Worm (Caenorhabditis elegans) whole organism, early embryonic: ENCODE results near the gene C44H4.4.

ENCODE experiments used
- B0310.2 ChIP-seq: sonication (generic microtip); optimal IDR thresholded peaks from 2 replicates; lab custom pipeline; 2016; ENCODE audit warnings: mild to moderate bottlenecking, missing genetic modification characterization, missing compliant biosample characterization
- F13C5.2 ChIP-seq: sonication (generic microtip); optimal IDR thresholded peaks from 2 replicates; lab custom pipeline; 2017; ENCODE audit warnings: mild to moderate bottlenecking, missing genetic modification characterization, inconsistent platforms, missing compliant biosample characterization
- aly-1 ChIP-seq: sonication (generic microtip); optimal IDR thresholded peaks from 2 replicates; lab custom pipeline; 2016; ENCODE audit warnings: missing genetic modification characterization, missing compliant biosample characterization
- ama-1 ChIP-seq: fragments of 150-350 bp; optimal IDR thresholded peaks from 2 replicates; lab custom pipeline; 2014
- ceh-13 ChIP-seq: fragments of 200-800 bp; sonication (Bioruptor generic); optimal IDR thresholded peaks from 2 replicates; lab custom pipeline; 2018; ENCODE audit warnings: mild to moderate bottlenecking, missing genetic modification characterization, missing compliant biosample characterization
- ceh-36 ChIP-seq: sonication (generic microtip); optimal IDR thresholded peaks from 2 replicates; lab custom pipeline; 2016; ENCODE audit warnings: missing genetic modification characterization, inconsistent platforms, missing compliant biosample characterization
- ets-7 ChIP-seq: sonication (generic microtip); optimal IDR thresholded peaks from 2 replicates; lab custom pipeline; 2016; ENCODE audit warnings: missing genotype, missing genetic modification characterization, missing compliant biosample characterization
- flt-1 ChIP-seq: fragments of 200-800 bp; sonication (Bioruptor generic); IDR thresholded peaks from 2 replicates; pipeline ENCODE4 v1.3.6; 2022; ENCODE audit warnings: missing genetic modification characterization, missing compliant biosample characterization
- hmbx-1 ChIP-seq: sonication (generic microtip); optimal IDR thresholded peaks from 2 replicates; lab custom pipeline; 2016; ENCODE audit warnings: mild to moderate bottlenecking, missing genetic modification characterization, missing compliant biosample characterization
- hmg-4 ChIP-seq: fragments of 200-800 bp; sonication (Bioruptor generic); optimal IDR thresholded peaks from 2 replicates; lab custom pipeline; 2018; ENCODE audit warnings: mild to moderate bottlenecking, missing genetic modification characterization, missing compliant biosample characterization
- hnd-1 ChIP-seq: sonication (generic microtip); optimal IDR thresholded peaks from 2 replicates; lab custom pipeline; 2016; ENCODE audit warnings: missing genetic modification characterization, missing compliant biosample characterization
- pes-1 ChIP-seq: fragments of 200-800 bp; sonication (Bioruptor generic); IDR thresholded peaks from 2 replicates; pipeline ENCODE4 v1.3.6; 2022; ENCODE audit warnings: missing genetic modification reagents, missing genetic modification characterization, missing compliant biosample characterization
- scrt-1 ChIP-seq: fragments of 200-800 bp; sonication (Bioruptor generic); IDR thresholded peaks from 2 replicates; pipeline ENCODE4 v1.3.6; 2022; ENCODE audit warnings: missing genetic modification characterization, missing compliant biosample characterization
- sea-1 ChIP-seq: fragments of 200-800 bp; sonication (Bioruptor generic); conservative IDR thresholded peaks from 2 replicates; pipeline ENCODE4 v1.3.6; 2022; ENCODE audit warnings: missing genetic modification characterization, missing compliant biosample characterization
- tbx-11 ChIP-seq: fragments of 200-800 bp; sonication (Bioruptor generic); IDR thresholded peaks from 2 replicates; pipeline ENCODE4 v1.3.6; 2022; ENCODE audit warnings: missing genetic modification characterization, missing compliant biosample characterization
- tbx-37 ChIP-seq: fragments of 200-800 bp; sonication (Bioruptor generic); conservative IDR thresholded peaks from 2 replicates; pipeline ENCODE4 v1.3.6; 2022; ENCODE audit warnings: missing genetic modification reagents, missing genetic modification characterization, missing compliant biosample characterization
- tra-4 ChIP-seq: sonication (generic microtip); optimal IDR thresholded peaks from 2 replicates; lab custom pipeline; 2017; ENCODE audit warnings: missing genetic modification characterization, missing compliant biosample characterization

Gene C44H4.4

DNA sequence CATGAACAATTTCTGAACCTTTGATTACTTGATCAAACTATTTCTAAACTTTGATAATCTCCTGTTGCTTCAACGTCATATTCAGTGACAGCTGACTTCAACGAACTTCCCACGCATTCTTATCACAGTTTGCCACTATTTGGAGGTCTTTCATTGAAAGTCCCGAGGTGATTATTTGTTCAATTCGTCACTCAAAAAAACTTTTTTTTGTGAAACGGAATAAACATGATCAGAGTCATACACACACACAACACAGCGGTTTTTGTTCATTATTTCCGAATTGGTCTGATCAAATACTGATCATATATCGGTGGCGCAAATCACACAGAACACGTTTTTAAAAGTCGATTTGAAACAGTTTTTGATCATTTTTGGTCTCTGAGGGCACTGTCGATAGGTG, 32.5 kb downstream of the C44H4.4 start:
- TF ChIP-seq ceh-36 (tag; lab: Kevin White, UChicago) (no peak), hmbx-1 (tag; lab: Kevin White, UChicago) (no peak), aly-1 (tag; lab: Kevin White, UChicago) (no peak), ceh-13 (no peak), ama-1 (no peak), flt-1 (GFP tag; lab: Robert Waterston, UW) (no peak), ets-7 (tag; lab: Kevin White, UChicago) (no peak), scrt-1 (no peak), tbx-37 (GFP tag; lab: Robert Waterston, UW) (no peak), hnd-1 (tag; lab: Kevin White, UChicago) (no peak), pes-1 (no peak), tbx-11 (no peak), hmg-4 (GFP tag; lab: Kevin White, UChicago) (no peak), tra-4 (no peak), sea-1 (GFP tag; lab: Robert Waterston, UW) (no peak), F13C5.2 (no peak)

DNA sequence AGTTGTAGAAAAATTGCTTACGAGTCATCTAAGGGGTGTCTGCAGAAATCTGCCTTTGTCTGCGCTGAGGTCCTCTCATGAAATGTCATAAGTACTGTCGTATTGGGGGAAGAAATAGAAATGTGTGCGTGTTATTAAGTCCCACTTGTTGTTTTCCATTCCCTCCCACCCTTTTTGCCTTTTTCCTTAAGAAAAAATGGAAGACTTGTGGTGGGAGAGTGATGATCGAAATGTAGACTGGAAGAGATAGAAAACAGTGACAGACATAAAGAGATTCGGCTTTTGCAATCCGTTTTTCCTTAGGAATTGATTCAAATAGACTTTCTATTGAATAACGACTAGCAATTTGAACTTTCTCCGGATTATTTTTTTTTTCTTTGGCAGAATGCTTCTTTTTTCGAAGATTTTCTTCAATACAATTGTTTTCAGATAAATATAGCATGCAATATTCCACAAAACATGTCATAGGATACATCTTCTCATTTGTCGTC, 39.1 kb downstream of the C44H4.4 start, which contains the start of gene ram-5:
ram-5 (plus strand) TSS at position 441 of the 491 bp plus-strand sequence.
- TF ChIP-seq scrt-1 (no peak), pes-1 (no peak), tra-4 (no peak), tbx-11 (no peak), hmg-4 (GFP tag; lab: Kevin White, UChicago) (no peak), aly-1 (tag; lab: Kevin White, UChicago) (no peak), ama-1 (no peak), ets-7 (tag; lab: Kevin White, UChicago) (no peak)

ce11 chrX:14545543-14545942, 43.4 kb downstream of the C44H4.4 start, which contains the start of gene enri-2:
enri-2 (plus strand) TSS chrX:14545843.
- TF ChIP-seq ets-7 (tag; lab: Kevin White, UChicago) = no peak
- TF ChIP-seq ama-1 = no peak
- TF ChIP-seq hnd-1 (tag; lab: Kevin White, UChicago) = no peak
- no peak for TF ChIP-seq tbx-37 (GFP tag; lab: Robert Waterston, UW)
- TF ChIP-seq hmbx-1 (tag; lab: Kevin White, UChicago) = no peak

- no peak for TF ChIP-seq aly-1 (tag; lab: Kevin White, UChicago)
- TF ChIP-seq tbx-37 (GFP tag; lab: Robert Waterston, UW) = no peak
- TF ChIP-seq tbx-11 = no peak
- TF ChIP-seq scrt-1 = no peak
- TF ChIP-seq pes-1 = no peak
- TF ChIP-seq flt-1 (GFP tag; lab: Robert Waterston, UW) = no peak
- TF ChIP-seq F13C5.2 = no peak
- no peak for TF ChIP-seq ceh-36 (tag; lab: Kevin White, UChicago)
- TF ChIP-seq hmg-4 (GFP tag; lab: Kevin White, UChicago) = no peak
- no peak for TF ChIP-seq hnd-1 (tag; lab: Kevin White, UChicago)
- TF ChIP-seq ama-1 = no peak
- no peak for TF ChIP-seq B0310.2 (tag; lab: Kevin White, UChicago)
- TF ChIP-seq ceh-13 = no peak
Observed at ce11 chrX:14543224-14543623, 45.7 kb downstream of the C44H4.4 start, which contains the start of gene T24C2.3. T24C2.3 (plus strand) TSS chrX:14543524.

- TF ChIP-seq sea-1 (GFP tag; lab: Robert Waterston, UW) = no peak
- no peak for TF ChIP-seq hmg-4 (GFP tag; lab: Kevin White, UChicago)
- TF ChIP-seq F13C5.2 = no peak
- TF ChIP-seq flt-1 (GFP tag; lab: Robert Waterston, UW) = no peak
- no peak for TF ChIP-seq tra-4
- no peak for TF ChIP-seq tbx-37 (GFP tag; lab: Robert Waterston, UW)
- no peak for TF ChIP-seq pes-1
- TF ChIP-seq aly-1 (tag; lab: Kevin White, UChicago) = no peak
- TF ChIP-seq hnd-1 (tag; lab: Kevin White, UChicago) = no peak
- TF ChIP-seq ets-7 (tag; lab: Kevin White, UChicago) = no peak
- TF ChIP-seq ceh-36 (tag; lab: Kevin White, UChicago) = no peak
- TF ChIP-seq ama-1 = no peak
- TF ChIP-seq scrt-1 = no peak
- no peak for TF ChIP-seq hmbx-1 (tag; lab: Kevin White, UChicago)
- no peak for TF ChIP-seq B0310.2 (tag; lab: Kevin White, UChicago)
- no peak for TF ChIP-seq tbx-11
- no peak for TF ChIP-seq ceh-13
Observed at ce11 chrX:14541992-14542391, 46.9 kb downstream of the C44H4.4 start, which contains the start of gene fbxa-81. fbxa-81 (minus strand) TSS chrX:14542092.

- no peak for TF ChIP-seq F13C5.2
Observed at ce11 chrX:14539468-14539867, 49.4 kb downstream of the C44H4.4 start.

DNA sequence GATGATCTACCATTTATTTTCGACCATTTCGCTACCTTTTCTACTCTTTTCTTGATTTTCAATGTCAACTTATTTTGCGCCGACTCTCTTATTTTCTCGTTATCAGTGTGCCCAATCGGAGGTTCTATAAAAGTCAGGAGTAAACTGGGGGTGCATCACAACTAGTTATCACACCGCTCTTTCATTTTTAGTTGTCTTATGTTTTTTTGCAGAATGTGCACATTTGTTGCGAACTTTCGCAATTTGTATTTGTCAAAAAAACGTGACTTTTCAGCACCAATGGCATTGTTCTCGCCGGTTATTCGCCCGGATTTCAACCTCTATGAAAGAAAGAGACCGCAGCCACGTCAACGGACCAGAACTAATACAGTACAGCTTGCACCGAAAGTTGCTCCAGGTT, 51.3 kb downstream of the C44H4.4 start:
- TF ChIP-seq aly-1 (tag; lab: Kevin White, UChicago) = no peak
- no peak for TF ChIP-seq sea-1 (GFP tag; lab: Robert Waterston, UW)
- TF ChIP-seq tbx-37 (GFP tag; lab: Robert Waterston, UW) = no peak
- no peak for TF ChIP-seq pes-1
- TF ChIP-seq scrt-1 = no peak
- TF ChIP-seq F13C5.2 = no peak
- TF ChIP-seq flt-1 (GFP tag; lab: Robert Waterston, UW) = no peak
- TF ChIP-seq hnd-1 (tag; lab: Kevin White, UChicago) = no peak
- TF ChIP-seq ceh-13 = no peak
- no peak for TF ChIP-seq ceh-36 (tag; lab: Kevin White, UChicago)
- no peak for TF ChIP-seq tra-4
- no peak for TF ChIP-seq B0310.2 (tag; lab: Kevin White, UChicago)
- no peak for TF ChIP-seq hmbx-1 (tag; lab: Kevin White, UChicago)
- TF ChIP-seq tbx-11 = no peak
- TF ChIP-seq ama-1 = no peak
- no peak for TF ChIP-seq ets-7 (tag; lab: Kevin White, UChicago)
- no peak for TF ChIP-seq hmg-4 (GFP tag; lab: Kevin White, UChicago)

DNA sequence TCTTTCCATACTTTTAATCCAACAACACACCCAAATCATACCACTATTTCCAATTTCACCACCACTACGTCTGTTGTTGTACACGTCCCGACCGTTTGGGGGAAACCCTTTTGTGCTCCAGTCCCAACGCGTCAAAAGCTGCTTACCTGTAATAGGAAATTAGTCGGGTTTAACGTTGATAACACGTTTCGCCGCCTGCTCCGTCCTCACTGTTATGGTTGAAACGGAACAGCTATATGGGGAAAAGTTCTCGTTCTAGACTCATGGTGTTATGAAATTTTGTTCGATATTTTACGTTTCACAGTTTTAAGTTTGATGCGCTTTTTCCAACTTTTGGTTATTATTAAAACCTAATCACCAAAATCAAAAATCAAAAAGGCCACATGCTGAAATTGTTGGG, 53.0 kb downstream of the C44H4.4 start:
- no peak for TF ChIP-seq pes-1
- TF ChIP-seq tra-4 = no peak
- no peak for TF ChIP-seq tbx-37 (GFP tag; lab: Robert Waterston, UW)
- TF ChIP-seq ceh-36 (tag; lab: Kevin White, UChicago) = no peak
- no peak for TF ChIP-seq ama-1
- TF ChIP-seq hnd-1 (tag; lab: Kevin White, UChicago) = no peak
- TF ChIP-seq tbx-11 = no peak
- no peak for TF ChIP-seq aly-1 (tag; lab: Kevin White, UChicago)
- no peak for TF ChIP-seq flt-1 (GFP tag; lab: Robert Waterston, UW)
- TF ChIP-seq ets-7 (tag; lab: Kevin White, UChicago) = no peak
- no peak for TF ChIP-seq scrt-1
- no peak for TF ChIP-seq sea-1 (GFP tag; lab: Robert Waterston, UW)
- TF ChIP-seq B0310.2 (tag; lab: Kevin White, UChicago) = no peak
- no peak for TF ChIP-seq F13C5.2
- TF ChIP-seq hmbx-1 (tag; lab: Kevin White, UChicago) = no peak
- TF ChIP-seq hmg-4 (GFP tag; lab: Kevin White, UChicago) = no peak
- no peak for TF ChIP-seq ceh-13
